Worm (Caenorhabditis elegans) whole organism, late embryonic: ENCODE measurements around the gene nhr-43.

ENCODE experiments used
- C38D4.7 ChIP-seq: fragments of 200-800 bp; sonication (Bioruptor generic); optimal IDR thresholded peaks from 2 replicates; lab custom pipeline; 2018; ENCODE audit warnings: mild to moderate bottlenecking, missing genetic modification characterization, moderate library complexity, missing compliant biosample characterization
- F13H6.1 ChIP-seq: sonication (generic microtip); optimal IDR thresholded peaks from 2 replicates; lab custom pipeline; 2016; ENCODE audit warnings: missing genetic modification characterization, missing compliant biosample characterization
- K02D7.2 ChIP-seq: sonication (generic microtip); optimal IDR thresholded peaks from 2 replicates; lab custom pipeline; 2017; ENCODE audit warnings: mild to moderate bottlenecking, missing genetic modification characterization, missing compliant biosample characterization
- K09A11.1 ChIP-seq: sonication (generic microtip); optimal IDR thresholded peaks from 2 replicates; lab custom pipeline; 2017; ENCODE audit warnings: antibody characterized with exemption, mild to moderate bottlenecking, missing genetic modification characterization, missing compliant biosample characterization; ENCODE audit not compliant: insufficient read depth
- T23F11.4 ChIP-seq: fragments of 200-800 bp; sonication (Bioruptor generic); optimal IDR thresholded peaks from 2 replicates; lab custom pipeline; 2018; ENCODE audit warnings: mild to moderate bottlenecking, missing genetic modification characterization, missing compliant biosample characterization
- ama-1 ChIP-seq: fragments of 150-350 bp; optimal IDR thresholded peaks from 2 replicates; lab custom pipeline; 2014
- ceh-14 ChIP-seq: sonication (generic microtip); optimal IDR thresholded peaks from 2 replicates; lab custom pipeline; 2016; ENCODE audit warnings: missing genotype, missing genetic modification characterization, missing compliant biosample characterization
- ceh-2 ChIP-seq: sonication (generic microtip); optimal IDR thresholded peaks from 2 replicates; lab custom pipeline; 2016; ENCODE audit warnings: missing genotype, missing genetic modification characterization, missing compliant biosample characterization
- ceh-24 ChIP-seq: sonication (generic microtip); optimal IDR thresholded peaks from 2 replicates; lab custom pipeline; 2016; ENCODE audit warnings: mild to moderate bottlenecking, missing genetic modification characterization, missing compliant biosample characterization
- ceh-34 ChIP-seq: sonication (generic microtip); optimal IDR thresholded peaks from 2 replicates; lab custom pipeline; 2016; ENCODE audit warnings: mild to moderate bottlenecking, missing genetic modification characterization, missing compliant biosample characterization
- ceh-45 ChIP-seq: fragments of 200-800 bp; sonication (Bioruptor generic); IDR thresholded peaks from 2 replicates; pipeline ENCODE4 v1.3.6; 2022; ENCODE audit warnings: missing genetic modification reagents, missing genetic modification characterization, missing compliant biosample characterization
- ceh-6 ChIP-seq: fragments of 200-800 bp; sonication (Bioruptor generic); optimal IDR thresholded peaks from 2 replicates; lab custom pipeline; 2018; ENCODE audit warnings: mild to moderate bottlenecking, missing genetic modification characterization, missing compliant biosample characterization
- ceh-9 ChIP-seq: sonication (generic microtip); optimal IDR thresholded peaks from 2 replicates; lab custom pipeline; 2016; ENCODE audit warnings: mild to moderate bottlenecking, missing genetic modification characterization, inconsistent platforms, missing compliant biosample characterization
- che-1 ChIP-seq: sonication (generic microtip); optimal IDR thresholded peaks from 2 replicates; lab custom pipeline; 2016; ENCODE audit warnings: mild to moderate bottlenecking, missing genetic modification characterization, missing compliant biosample characterization
- dmd-4 ChIP-seq: sonication (generic microtip); optimal IDR thresholded peaks from 2 replicates; lab custom pipeline; 2016; ENCODE audit warnings: borderline replicate concordance, missing genetic modification characterization, missing compliant biosample characterization
- dve-1 ChIP-seq: sonication (generic microtip); optimal IDR thresholded peaks from 2 replicates; lab custom pipeline; 2017; ENCODE audit warnings: antibody characterized with exemption, mild to moderate bottlenecking, missing genetic modification characterization, missing compliant biosample characterization
- elt-4 ChIP-seq: sonication (generic microtip); optimal IDR thresholded peaks from 2 replicates; lab custom pipeline; 2016; ENCODE audit warnings: missing genetic modification characterization, missing compliant biosample characterization
- ets-4 ChIP-seq: sonication (generic microtip); optimal IDR thresholded peaks from 2 replicates; lab custom pipeline; 2016; ENCODE audit warnings: missing genetic modification characterization, missing compliant biosample characterization
- fkh-10 ChIP-seq: fragments of 150-350 bp; optimal IDR thresholded peaks from 2 replicates; lab custom pipeline; 2014; ENCODE audit warnings: missing biosample characterization, missing genetic modification reagents, missing genetic modification characterization
- fkh-6 ChIP-seq: sonication (generic microtip); optimal IDR thresholded peaks from 2 replicates; lab custom pipeline; 2016; ENCODE audit warnings: missing genetic modification characterization, missing compliant biosample characterization
- gmeb-2 ChIP-seq: sonication (generic microtip); optimal IDR thresholded peaks from 2 replicates; lab custom pipeline; 2016; ENCODE audit warnings: missing genetic modification characterization, inconsistent platforms, missing compliant biosample characterization
- hlh-13 ChIP-seq: fragments of 200-800 bp; sonication (Bioruptor generic); optimal IDR thresholded peaks from 2 replicates; lab custom pipeline; 2018; ENCODE audit warnings: mild to moderate bottlenecking, missing genetic modification characterization, missing compliant biosample characterization
- hlh-15 ChIP-seq: sonication (generic microtip); optimal IDR thresholded peaks from 2 replicates; lab custom pipeline; 2016; ENCODE audit warnings: missing genetic modification characterization, missing compliant biosample characterization
- hlh-30 ChIP-seq: sonication (generic microtip); optimal IDR thresholded peaks from 2 replicates; lab custom pipeline; 2017; ENCODE audit warnings: antibody characterized with exemption, missing genetic modification characterization, missing compliant biosample characterization; ENCODE audit not compliant: insufficient read depth
- hlh-6 ChIP-seq: sonication (generic microtip); optimal IDR thresholded peaks from 2 replicates; lab custom pipeline; 2016; ENCODE audit warnings: missing genotype, missing genetic modification characterization, missing compliant biosample characterization
- hlh-8 ChIP-seq: sonication (generic microtip); optimal IDR thresholded peaks from 2 replicates; lab custom pipeline; 2016; ENCODE audit warnings: missing genotype, missing genetic modification characterization, missing compliant biosample characterization
- lim-6 ChIP-seq: sonication (generic microtip); optimal IDR thresholded peaks from 2 replicates; lab custom pipeline; 2016; ENCODE audit warnings: missing genetic modification characterization, missing compliant biosample characterization
- mec-3 ChIP-seq: sonication (generic microtip); optimal IDR thresholded peaks from 2 replicates; lab custom pipeline; 2016; ENCODE audit warnings: borderline replicate concordance, missing genetic modification characterization, missing compliant biosample characterization
- nfya-1 ChIP-seq: sonication (generic microtip); optimal IDR thresholded peaks from 2 replicates; lab custom pipeline; 2017; ENCODE audit warnings: missing genetic modification characterization, mild to moderate bottlenecking, missing compliant biosample characterization, antibody characterized with exemption, moderate library complexity
- nhr-11 ChIP-seq: fragments of 150-350 bp; optimal IDR thresholded peaks from 2 replicates; lab custom pipeline; 2014; ENCODE audit warnings: missing biosample characterization, missing genetic modification characterization
- pag-3 ChIP-seq: sonication (generic microtip); optimal IDR thresholded peaks from 2 replicates; lab custom pipeline; 2016; ENCODE audit warnings: missing compliant biosample characterization, missing genetic modification characterization, borderline replicate concordance
- pax-1 ChIP-seq: fragments of 150-350 bp; optimal IDR thresholded peaks from 2 replicates; lab custom pipeline; 2014; ENCODE audit warnings: missing biosample characterization, missing genetic modification characterization
- pha-2 ChIP-seq: sonication (generic microtip); optimal IDR thresholded peaks from 2 replicates; lab custom pipeline; 2017; ENCODE audit warnings: mild to moderate bottlenecking, missing genetic modification characterization, missing compliant biosample characterization
- pqm-1 ChIP-seq: sonication (generic microtip); optimal IDR thresholded peaks from 2 replicates; lab custom pipeline; 2016; ENCODE audit warnings: missing genetic modification characterization, missing compliant biosample characterization
- pros-1 ChIP-seq: fragments of 150-350 bp; optimal IDR thresholded peaks from 2 replicates; lab custom pipeline; 2014; ENCODE audit warnings: missing biosample characterization, missing genetic modification reagents, missing genetic modification characterization
- rnt-1 ChIP-seq: sonication (generic microtip); optimal IDR thresholded peaks from 2 replicates; lab custom pipeline; 2016; ENCODE audit warnings: missing genetic modification characterization, missing compliant biosample characterization
- sdc-2 ChIP-seq: sonication (generic microtip); optimal IDR thresholded peaks from 2 replicates; lab custom pipeline; 2016; ENCODE audit warnings: missing genotype, missing genetic modification characterization, missing compliant biosample characterization
- sox-2 ChIP-seq: fragments of 200-800 bp; sonication (Bioruptor generic); IDR thresholded peaks from 2 replicates; pipeline ENCODE4 v1.3.6; 2022; ENCODE audit warnings: missing genetic modification reagents, missing genetic modification characterization, missing compliant biosample characterization
- sox-4 ChIP-seq: sonication (generic microtip); optimal IDR thresholded peaks from 2 replicates; lab custom pipeline; 2017; ENCODE audit warnings: mild to moderate bottlenecking, missing genetic modification characterization, inconsistent platforms, missing compliant biosample characterization
- syd-9 ChIP-seq: sonication (generic microtip); optimal IDR thresholded peaks from 2 replicates; lab custom pipeline; 2016; ENCODE audit warnings: mild to moderate bottlenecking, missing genetic modification characterization, moderate library complexity, missing compliant biosample characterization
- tbx-2 ChIP-seq: sonication (generic microtip); optimal IDR thresholded peaks from 2 replicates; lab custom pipeline; 2016; ENCODE audit warnings: missing genetic modification characterization, missing compliant biosample characterization
- ttx-3 ChIP-seq: sonication (generic microtip); optimal IDR thresholded peaks from 2 replicates; lab custom pipeline; 2016; ENCODE audit warnings: missing genetic modification reagents, missing genetic modification characterization, missing compliant biosample characterization
- unc-42 ChIP-seq: sonication (generic microtip); optimal IDR thresholded peaks from 2 replicates; lab custom pipeline; 2016; ENCODE audit warnings: missing genotype, missing genetic modification characterization, missing compliant biosample characterization
- unc-55 ChIP-seq: sonication (generic microtip); optimal IDR thresholded peaks from 2 replicates; lab custom pipeline; 2017; ENCODE audit warnings: missing biosample characterization, missing genetic modification reagents, missing genetic modification characterization
- unc-86 ChIP-seq: sonication (generic microtip); optimal IDR thresholded peaks from 2 replicates; lab custom pipeline; 2016; ENCODE audit warnings: missing genetic modification characterization, missing compliant biosample characterization
- zip-5 ChIP-seq: sonication (generic microtip); optimal IDR thresholded peaks from 2 replicates; lab custom pipeline; 2016; ENCODE audit warnings: missing genetic modification characterization, missing compliant biosample characterization

nhr-43 gene

DNA sequence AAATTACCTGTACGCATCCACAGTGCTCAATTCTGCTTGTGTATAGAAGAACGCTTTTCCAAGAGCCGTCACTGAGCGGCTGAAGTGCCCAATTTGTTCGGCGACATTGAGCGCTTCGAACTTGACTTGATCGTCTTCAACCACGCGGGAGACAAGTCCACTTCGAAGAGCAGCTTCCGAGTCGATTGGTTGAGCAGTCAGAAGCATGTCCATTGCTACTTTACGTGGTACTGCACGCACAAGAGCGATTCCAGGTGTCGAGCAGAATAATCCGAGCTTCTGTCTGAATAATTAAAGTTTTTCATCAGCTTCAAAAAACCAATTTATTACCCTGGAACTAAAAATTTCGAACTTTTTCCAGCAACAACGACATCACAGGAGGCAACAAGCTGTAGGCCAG, 44.0 kb upstream of the nhr-43 start:
- TF ChIP-seq hlh-15 (tag; lab: Kevin White, UChicago) (no peak), dve-1 (tag; lab: Kevin White, UChicago) (no peak), C38D4.7 (GFP tag; lab: Kevin White, UChicago) (no peak), mec-3 (tag; lab: Kevin White, UChicago) (no peak), pqm-1 (tag; lab: Kevin White, UChicago) (no peak), sox-4 (tag; lab: Kevin White, UChicago) (no peak), unc-86 (no peak), nfya-1 (tag; lab: Kevin White, UChicago) (no peak), unc-55 (GFP tag; lab: Kevin White, UChicago) (no peak), pax-1 (tag; lab: Kevin White, UChicago) (no peak), syd-9 (tag; lab: Kevin White, UChicago) (no peak), ttx-3 (tag; lab: Kevin White, UChicago) (no peak), nhr-11 (tag; lab: Kevin White, UChicago) (no peak), fkh-6 (tag; lab: Kevin White, UChicago) (no peak), rnt-1 (tag; lab: Kevin White, UChicago) (no peak), sox-2 (GFP tag; lab: Robert Waterston, UW) (no peak)

DNA sequence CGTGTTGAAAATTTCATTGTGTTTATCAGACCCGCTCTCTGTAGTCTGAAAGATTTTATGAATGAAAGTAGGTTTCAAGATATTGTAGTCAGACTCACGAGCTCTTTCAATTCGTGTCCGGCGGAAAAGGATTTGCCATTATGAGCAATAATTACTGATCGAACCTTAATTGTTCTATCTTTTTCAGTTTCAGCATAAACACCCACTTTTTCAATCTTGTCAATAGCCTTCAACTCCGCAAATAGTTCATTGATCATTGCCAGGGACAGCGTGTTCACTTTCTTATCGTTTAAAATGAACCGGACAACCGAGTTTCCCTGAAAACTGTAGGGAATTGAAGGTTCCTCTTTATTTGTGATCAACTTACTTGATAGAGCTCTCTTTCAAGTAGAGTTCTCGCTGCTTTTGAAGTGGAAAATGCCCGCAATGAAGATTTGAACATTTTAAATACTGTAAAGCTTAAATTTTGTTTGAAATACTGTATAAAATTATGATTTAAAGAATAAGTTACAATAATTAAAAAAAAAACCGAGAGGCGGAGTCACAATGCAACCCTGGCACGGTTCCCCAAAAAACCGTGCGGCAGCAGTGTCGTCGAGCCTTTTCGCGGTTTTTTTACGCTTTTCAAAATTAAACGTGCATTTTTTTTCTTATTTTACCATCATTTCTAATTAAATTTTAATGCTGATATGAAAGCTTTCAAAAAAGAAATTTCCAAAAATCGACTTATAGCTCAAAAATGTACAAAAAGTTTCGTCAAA, 43.3 kb upstream of the nhr-43 start, which contains the start of gene ech-2:
Gene ech-2, minus strand, starts transcription at position 452 of the 761 bp plus-strand sequence.
- TF ChIP-seq nhr-11 (tag; lab: Kevin White, UChicago) = no peak
- no peak for TF ChIP-seq hlh-8 (tag; lab: Kevin White, UChicago)
- no peak for TF ChIP-seq F13H6.1 (tag; lab: Kevin White, UChicago)
- no peak for TF ChIP-seq mec-3 (tag; lab: Kevin White, UChicago)

DNA sequence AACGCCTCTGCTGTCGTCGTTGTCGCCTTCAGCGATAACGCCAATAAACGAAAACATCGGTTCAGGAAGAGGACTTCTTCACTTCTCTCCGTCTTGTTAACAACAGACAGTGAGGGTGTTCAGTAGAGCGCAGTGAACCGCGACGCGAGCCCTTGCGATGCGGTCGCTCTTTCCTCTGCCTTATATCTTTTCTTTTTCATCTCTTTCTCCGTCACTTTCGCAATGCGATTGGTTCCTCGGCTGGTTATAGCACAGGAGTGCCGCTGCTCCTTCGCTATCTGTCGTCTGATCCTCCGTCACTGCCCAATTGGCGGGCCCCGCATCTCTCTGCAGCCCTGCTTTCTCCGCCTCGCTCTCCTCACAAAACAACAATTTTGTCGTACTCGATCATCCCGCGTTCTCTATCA, 42.2 kb upstream of the nhr-43 start:
- TF ChIP-seq dve-1 (tag; lab: Kevin White, UChicago) = peak; percentile 61
- TF ChIP-seq pqm-1 (tag; lab: Kevin White, UChicago) = no peak
- peak; percentile 36 for TF ChIP-seq ceh-14
- peak; percentile 89 for TF ChIP-seq tbx-2 (tag; lab: Kevin White, UChicago)
- no peak for TF ChIP-seq K02D7.2 (tag; lab: Kevin White, UChicago)
- peak; percentile 76 for TF ChIP-seq unc-42 (tag; lab: Kevin White, UChicago)
- no peak for TF ChIP-seq ceh-6 (GFP tag; lab: Kevin White, UChicago)
- TF ChIP-seq ama-1 = no peak
- TF ChIP-seq ceh-9 (tag; lab: Kevin White, UChicago) = no peak
- TF ChIP-seq K09A11.1 (tag; lab: Kevin White, UChicago) = peak; percentile 6
- TF ChIP-seq dmd-4 (tag; lab: Kevin White, UChicago) = peak; percentile 47
- no peak for TF ChIP-seq fkh-10 (GFP tag; lab: Kevin White, UChicago)
- no peak for TF ChIP-seq ceh-2
- TF ChIP-seq sdc-2 (tag; lab: Kevin White, UChicago) = no peak
- peak; percentile 44 for TF ChIP-seq hlh-6 (tag; lab: Kevin White, UChicago)
- TF ChIP-seq hlh-30 (tag; lab: Kevin White, UChicago) = no peak
- TF ChIP-seq pag-3 (tag; lab: Kevin White, UChicago) = peak; percentile 57
- TF ChIP-seq ceh-34 = peak; percentile 72
- TF ChIP-seq fkh-6 (tag; lab: Kevin White, UChicago) = no peak
- no peak for TF ChIP-seq pros-1 (tag; lab: Kevin White, UChicago)
- TF ChIP-seq hlh-13 (GFP tag; lab: Kevin White, UChicago) = no peak
- peak; percentile 84 for TF ChIP-seq rnt-1 (tag; lab: Kevin White, UChicago)
- no peak for TF ChIP-seq gmeb-2
- TF ChIP-seq C38D4.7 (GFP tag; lab: Kevin White, UChicago) = no peak
- TF ChIP-seq pha-2 (tag; lab: Kevin White, UChicago) = no peak
- TF ChIP-seq sox-2 (GFP tag; lab: Robert Waterston, UW) = no peak
- TF ChIP-seq pax-1 (tag; lab: Kevin White, UChicago) = no peak
- TF ChIP-seq ets-4 (tag; lab: Kevin White, UChicago) = peak; percentile 10
- no peak for TF ChIP-seq ceh-24 (tag; lab: Kevin White, UChicago)
- TF ChIP-seq T23F11.4 = peak; percentile 7
- TF ChIP-seq F13H6.1 (tag; lab: Kevin White, UChicago) = peak; percentile 16
- no peak for TF ChIP-seq lim-6 (tag; lab: Kevin White, UChicago)
- TF ChIP-seq ceh-45 (GFP tag; lab: Robert Waterston, UW) = no peak
- TF ChIP-seq che-1 (tag; lab: Kevin White, UChicago) = no peak
- no peak for TF ChIP-seq elt-4 (tag; lab: Kevin White, UChicago)
- no peak for TF ChIP-seq zip-5 (tag; lab: Kevin White, UChicago)
